Worm (Caenorhabditis elegans): ENCODE data around the gene nipi-4.

Gene nipi-4

ce11 chrV:7870707-7871106, at the start of gene nipi-4:
Gene nipi-4, minus strand, starts transcription at chrV:7870807.
- no peak for TF ChIP-seq php-3 (GFP tag; IDR thresholded peaks at IDR 0.05)
- TF ChIP-seq gei-8 (GFP tag; optimal IDR thresholded peaks at IDR 0.05), result no peak
- no peak for TF ChIP-seq lin-39 (tag; optimal IDR thresholded peaks at IDR 0.05)
- no peak for TF ChIP-seq dpl-1 (GFP tag; optimal IDR thresholded peaks at IDR 0.05)
- TF ChIP-seq attf-4 (tag; optimal IDR thresholded peaks at IDR 0.05), result no peak
- no peak for TF ChIP-seq tag-97 (GFP tag; IDR thresholded peaks at IDR 0.05)
- TF ChIP-seq mep-1 (tag; optimal IDR thresholded peaks at IDR 0.05), result no peak

DNA sequence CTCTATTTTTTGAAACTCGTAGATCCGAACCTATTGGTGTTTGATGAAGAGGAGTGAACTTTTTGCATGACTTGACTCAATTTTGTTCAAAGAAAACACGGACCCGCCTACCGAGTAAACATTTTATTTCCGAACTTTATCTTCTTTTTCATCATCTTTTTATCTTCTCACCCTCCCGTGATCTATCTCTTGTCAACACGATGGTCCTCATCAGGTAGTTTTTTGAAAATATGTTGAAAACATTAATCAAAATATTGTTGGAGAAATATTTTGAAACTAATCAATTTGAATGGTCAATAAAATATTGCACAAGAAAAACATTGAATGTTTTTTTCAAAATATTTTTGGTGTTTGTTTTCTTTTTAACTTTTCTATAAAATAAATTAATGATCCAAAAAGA, 37.8 kb upstream of the nipi-4 start:
- TF ChIP-seq nhr-111 (GFP tag; optimal IDR thresholded peaks at IDR 0.05) (no peak), nhr-77 (tag; optimal IDR thresholded peaks at IDR 0.05) (no peak), daf-16 (GFP tag; optimal IDR thresholded peaks at IDR 0.05) (peak in 1 of 2 experiments; percentile 94), daf-16 (tag; optimal IDR thresholded peaks at IDR 0.05) (no peak)

DNA sequence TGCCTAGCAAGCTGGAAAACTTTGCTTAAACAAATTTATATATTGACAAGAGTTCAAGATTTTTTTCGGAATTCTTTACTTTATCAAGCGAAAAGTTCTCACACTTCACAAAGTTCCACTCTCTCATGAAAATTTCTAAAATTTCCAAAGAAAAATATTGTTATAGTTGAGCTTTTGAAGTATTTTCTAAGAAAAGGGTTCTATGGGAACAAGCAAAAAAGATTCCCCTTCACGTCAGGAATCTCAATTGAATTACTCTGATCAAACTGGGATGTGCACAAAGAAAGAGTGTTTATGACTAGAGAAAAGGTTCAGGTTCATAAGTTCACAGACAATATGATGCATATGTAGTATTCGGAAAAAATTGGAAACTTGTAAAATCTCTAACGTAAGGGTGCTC, 33.8 kb upstream of the nipi-4 start:
- peak; percentile 92 for TF ChIP-seq fkh-10 (GFP tag; optimal IDR thresholded peaks at IDR 0.05)
- TF ChIP-seq Y75B8A.6 (GFP tag; IDR thresholded peaks at IDR 0.05), result no peak
- no peak for TF ChIP-seq nhr-11 (tag; optimal IDR thresholded peaks at IDR 0.05)
- no peak for TF ChIP-seq unc-130 (GFP tag; optimal IDR thresholded peaks at IDR 0.05)
- TF ChIP-seq aha-1 (tag), result no peak
- TF ChIP-seq zip-2 (tag; optimal IDR thresholded peaks at IDR 0.05), result no peak
- TF ChIP-seq unc-62 (GFP tag; optimal IDR thresholded peaks at IDR 0.05 in 1 of 2), result peak in 1 of 2 experiments; percentile 80
- TF ChIP-seq unc-62 (tag; optimal IDR thresholded peaks at IDR 0.05), result no peak
- no peak for TF ChIP-seq ZK337.2 (GFP tag; IDR thresholded peaks at IDR 0.05)
- TF ChIP-seq sdz-12 (GFP tag; optimal IDR thresholded peaks at IDR 0.05), result no peak

DNA sequence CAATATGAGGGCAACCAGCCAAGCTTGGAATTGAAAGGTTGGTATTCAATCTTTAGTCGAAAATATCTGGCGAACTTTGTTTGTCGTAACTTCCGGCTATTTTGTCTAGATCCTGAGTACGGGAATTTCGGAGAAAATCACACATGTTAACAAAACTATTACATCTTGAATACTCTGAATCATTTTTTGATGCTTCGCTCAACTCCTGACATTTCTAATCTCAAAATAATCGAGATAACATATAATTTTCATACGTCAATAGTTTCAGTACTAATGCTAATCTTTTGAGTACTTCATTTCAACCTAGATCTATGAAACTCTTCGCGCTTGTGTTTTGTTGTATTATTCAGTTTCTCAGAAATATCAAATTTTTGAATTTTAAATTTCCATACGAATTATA, 30.6 kb upstream of the nipi-4 start:
- TF ChIP-seq mdt-29 (GFP tag; IDR thresholded peaks at IDR 0.05), result no peak
- TF ChIP-seq dve-1 (tag; optimal IDR thresholded peaks at IDR 0.05; ENCODE audit: insufficient read depth), result no peak
- TF ChIP-seq mxl-2 (GFP tag; conservative IDR thresholded peaks at IDR 0.05), result no peak
- TF ChIP-seq hlh-30 (tag; optimal IDR thresholded peaks at IDR 0.05; ENCODE audit: insufficient read depth), result no peak
- no peak for TF ChIP-seq tag-97 (GFP tag; IDR thresholded peaks at IDR 0.05)
- no peak for TF ChIP-seq Y48G9A.11 (GFP tag; IDR thresholded peaks at IDR 0.05)
- no peak for TF ChIP-seq zfp-3 (GFP tag; conservative IDR thresholded peaks at IDR 0.05)
- no peak for TF ChIP-seq Y75B8A.6 (GFP tag; IDR thresholded peaks at IDR 0.05)
- TF ChIP-seq pqm-1 (tag; optimal IDR thresholded peaks at IDR 0.05), result no peak
- TF ChIP-seq ceh-20 (GFP tag; IDR thresholded peaks at IDR 0.05), result no peak
- no peak for TF ChIP-seq spr-1 (tag; optimal IDR thresholded peaks at IDR 0.05)
- TF ChIP-seq dpl-1 (GFP tag; optimal IDR thresholded peaks at IDR 0.05), result no peak
- TF ChIP-seq pha-4 (GFP tag; IDR thresholded peaks at IDR 0.05), result no peak
- no peak for TF ChIP-seq pha-4 (tag; optimal IDR thresholded peaks at IDR 0.05)
- TF ChIP-seq unc-62 (GFP tag; optimal IDR thresholded peaks at IDR 0.05 in 1 of 2), result no peak
- TF ChIP-seq unc-62 (tag; optimal IDR thresholded peaks at IDR 0.05), result no peak
- TF ChIP-seq zfp-2 (tag; optimal IDR thresholded peaks at IDR 0.05), result no peak
- TF ChIP-seq aly-2 (tag; optimal IDR thresholded peaks at IDR 0.05), result no peak
- no peak for TF ChIP-seq zag-1 (tag; optimal IDR thresholded peaks at IDR 0.05)
- no peak for TF ChIP-seq nhr-10 (tag; optimal IDR thresholded peaks at IDR 0.05)
- no peak for TF ChIP-seq D1046.2 (GFP tag; IDR thresholded peaks at IDR 0.05)
- TF ChIP-seq nhr-42 (GFP tag; IDR thresholded peaks at IDR 0.05), result no peak
